Worm (Caenorhabditis elegans): ENCODE results near the gene F09F7.5.

F09F7.5 gene

DNA sequence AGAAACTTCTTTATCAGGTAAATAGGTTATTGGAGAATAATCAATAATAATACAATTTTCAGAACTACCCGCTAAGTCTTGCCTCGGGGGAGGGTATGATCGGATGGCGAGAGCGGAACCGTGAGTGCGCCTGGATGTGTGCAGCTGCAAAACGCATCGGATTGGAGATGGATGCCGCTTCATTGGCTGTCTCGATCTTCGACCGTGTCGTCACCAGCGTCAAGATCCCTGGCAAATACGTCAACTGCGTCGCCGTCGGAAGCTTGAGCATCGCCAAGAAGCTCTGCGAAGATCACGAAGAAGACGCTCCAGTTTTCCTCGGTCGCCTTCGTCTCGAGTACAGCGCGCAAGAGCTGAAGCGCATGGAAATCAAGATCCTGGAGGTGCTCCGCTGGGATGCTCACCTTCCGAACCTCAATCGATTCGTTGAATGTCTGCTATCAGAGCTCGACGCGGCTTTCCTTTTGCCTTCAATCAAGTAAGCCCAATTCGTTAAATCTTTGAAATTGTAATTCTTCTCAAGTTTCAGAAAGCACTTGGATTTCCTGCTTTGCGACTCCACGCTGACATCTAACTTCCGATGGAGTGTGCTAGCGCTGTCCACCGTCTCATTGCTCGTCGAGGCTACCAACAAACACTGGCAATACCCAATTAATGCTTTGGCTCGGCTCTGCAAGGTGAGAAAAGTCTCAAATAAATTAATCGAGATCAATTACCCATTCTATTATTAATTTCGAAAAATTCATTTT, 41.9 kb upstream of the F09F7.5 start:
- TF ChIP-seq hmbx-1 (tag; optimal IDR thresholded peaks at IDR 0.05): no peak
- TF ChIP-seq hnd-1 (tag; optimal IDR thresholded peaks at IDR 0.05): no peak
- TF ChIP-seq scrt-1 (GFP tag; IDR thresholded peaks at IDR 0.05): no peak

DNA sequence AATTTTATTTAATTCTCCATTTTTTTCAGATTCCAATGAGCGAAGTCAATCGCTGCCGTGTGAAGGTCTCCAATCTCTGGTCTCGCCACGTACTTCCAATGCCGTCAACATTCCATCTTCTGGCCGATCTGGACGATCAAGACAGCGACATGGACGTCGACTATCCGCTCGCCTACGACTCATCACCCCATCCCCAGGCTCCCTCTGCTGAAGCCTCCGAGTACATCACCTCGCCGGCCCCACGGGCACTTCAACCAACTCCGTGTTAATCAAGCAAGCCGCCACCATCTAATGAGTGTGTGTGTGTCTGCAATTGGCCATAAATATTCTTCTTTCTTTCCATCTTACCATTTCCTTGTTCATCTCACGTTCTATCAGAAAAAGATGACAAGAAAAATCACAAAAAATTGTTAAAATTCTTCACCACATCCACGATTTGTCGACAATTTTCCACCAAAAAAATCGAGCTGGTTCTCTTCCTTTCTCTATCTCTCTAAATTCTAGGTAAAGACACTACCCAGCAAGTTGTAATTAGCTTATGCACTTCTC, 41.2 kb upstream of the F09F7.5 start:
- TF ChIP-seq hnd-1 (tag; optimal IDR thresholded peaks at IDR 0.05) (no peak), B0310.2 (tag; optimal IDR thresholded peaks at IDR 0.05) (no peak), F13C5.2 (tag; optimal IDR thresholded peaks at IDR 0.05) (no peak), hmbx-1 (tag; optimal IDR thresholded peaks at IDR 0.05) (no peak), pes-1 (GFP tag; IDR thresholded peaks at IDR 0.05) (no peak), ama-1 (optimal IDR thresholded peaks at IDR 0.05) (no peak), flt-1 (GFP tag; IDR thresholded peaks at IDR 0.05) (no peak), ceh-36 (tag; optimal IDR thresholded peaks at IDR 0.05) (no peak)

DNA sequence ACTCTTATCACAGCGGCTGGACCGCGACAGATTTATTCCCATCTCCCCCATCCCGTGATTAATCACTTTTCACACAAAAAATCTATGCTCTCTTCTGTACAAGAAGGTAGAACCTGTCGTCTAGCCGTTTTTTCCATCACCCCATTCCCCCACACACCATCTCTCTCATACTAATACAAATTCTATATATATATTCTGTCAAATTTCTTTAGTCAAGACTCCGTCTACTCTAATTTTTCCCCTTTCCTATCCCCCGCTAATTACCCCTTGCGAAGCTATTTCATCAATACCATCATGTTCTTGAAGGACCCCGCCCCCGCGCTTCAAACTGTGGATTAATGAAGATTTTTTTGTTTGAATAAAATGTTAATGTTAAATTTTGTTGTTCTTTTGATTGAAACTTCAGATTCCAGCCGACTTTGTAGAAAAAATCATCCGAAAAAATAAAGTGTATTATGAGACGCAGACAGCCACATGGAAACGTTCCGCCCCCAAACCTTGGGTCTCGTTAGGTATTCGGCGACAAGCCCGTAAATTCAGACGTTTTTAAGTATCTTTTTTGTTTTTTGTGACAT, 40.7 kb upstream of the F09F7.5 start:
- TF ChIP-seq aly-1 (tag; optimal IDR thresholded peaks at IDR 0.05): no peak
- TF ChIP-seq tbx-37 (GFP tag; conservative IDR thresholded peaks at IDR 0.05): no peak
- no peak for TF ChIP-seq flt-1 (GFP tag; IDR thresholded peaks at IDR 0.05)
- no peak for TF ChIP-seq hmbx-1 (tag; optimal IDR thresholded peaks at IDR 0.05)
- TF ChIP-seq tbx-11 (GFP tag; IDR thresholded peaks at IDR 0.05): no peak

DNA sequence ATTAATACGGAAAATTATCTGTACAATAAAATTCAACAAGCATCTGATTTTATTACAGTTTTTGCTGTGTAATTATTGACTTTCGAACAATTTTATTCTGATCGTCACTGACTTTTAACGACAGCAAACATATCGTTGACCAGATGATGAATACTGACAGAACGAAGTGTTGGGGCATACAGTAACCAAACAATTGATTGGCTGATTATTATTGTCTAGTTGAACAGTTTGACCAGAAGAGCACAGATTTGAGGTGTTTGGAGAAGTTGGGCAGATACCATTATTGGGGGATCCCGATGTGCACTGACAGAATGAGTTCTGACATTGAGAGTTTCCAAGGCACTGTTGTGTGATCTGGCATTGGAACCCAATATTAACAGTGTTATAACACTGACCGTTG, 39.9 kb upstream of the F09F7.5 start:
- no peak for TF ChIP-seq ama-1 (optimal IDR thresholded peaks at IDR 0.05)
- no peak for TF ChIP-seq flt-1 (GFP tag; IDR thresholded peaks at IDR 0.05)
- no peak for TF ChIP-seq B0310.2 (tag; optimal IDR thresholded peaks at IDR 0.05)
- TF ChIP-seq aly-1 (tag; optimal IDR thresholded peaks at IDR 0.05): no peak
- TF ChIP-seq hmg-4 (GFP tag; optimal IDR thresholded peaks at IDR 0.05): no peak
- no peak for TF ChIP-seq tbx-11 (GFP tag; IDR thresholded peaks at IDR 0.05)
- TF ChIP-seq hmbx-1 (tag; optimal IDR thresholded peaks at IDR 0.05): no peak
- no peak for TF ChIP-seq pes-1 (GFP tag; IDR thresholded peaks at IDR 0.05)
- TF ChIP-seq F13C5.2 (tag; optimal IDR thresholded peaks at IDR 0.05): no peak
- TF ChIP-seq sea-1 (GFP tag; conservative IDR thresholded peaks at IDR 0.05): no peak
- TF ChIP-seq hnd-1 (tag; optimal IDR thresholded peaks at IDR 0.05): no peak
- no peak for TF ChIP-seq tbx-37 (GFP tag; conservative IDR thresholded peaks at IDR 0.05)
- TF ChIP-seq scrt-1 (GFP tag; IDR thresholded peaks at IDR 0.05): no peak
- TF ChIP-seq ceh-13 (GFP tag; optimal IDR thresholded peaks at IDR 0.05): no peak

DNA sequence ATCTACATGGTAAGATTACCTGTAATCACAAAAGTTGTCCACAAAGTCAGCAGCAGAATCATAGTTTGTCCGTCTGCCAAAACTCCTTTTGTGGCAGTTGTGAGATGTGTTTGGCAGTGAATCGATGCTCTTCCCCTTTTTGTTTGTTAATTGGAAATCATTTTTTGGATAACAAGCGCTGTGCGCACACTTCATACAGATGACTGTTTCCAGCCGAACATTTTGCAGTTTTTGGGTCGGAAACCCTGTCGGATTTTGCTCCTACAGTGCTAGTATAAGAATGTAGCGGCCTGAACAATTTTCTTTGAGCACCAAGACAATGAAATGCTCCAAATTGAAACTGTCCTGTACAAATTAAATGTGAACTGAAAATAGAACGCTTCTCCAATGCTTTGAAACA, 38.1 kb upstream of the F09F7.5 start, which contains the start of gene D1044.7:
Gene D1044.7 (minus strand): TSS at position 101 of the 400 bp plus-strand sequence.
- no peak for TF ChIP-seq F13C5.2 (tag; optimal IDR thresholded peaks at IDR 0.05)
- TF ChIP-seq ets-7 (tag; optimal IDR thresholded peaks at IDR 0.05): no peak
- no peak for TF ChIP-seq tbx-37 (GFP tag; conservative IDR thresholded peaks at IDR 0.05)
- TF ChIP-seq hmg-4 (GFP tag; optimal IDR thresholded peaks at IDR 0.05): no peak
- TF ChIP-seq ama-1 (optimal IDR thresholded peaks at IDR 0.05): no peak
- TF ChIP-seq flt-1 (GFP tag; IDR thresholded peaks at IDR 0.05): no peak
- no peak for TF ChIP-seq aly-1 (tag; optimal IDR thresholded peaks at IDR 0.05)
- TF ChIP-seq tbx-11 (GFP tag; IDR thresholded peaks at IDR 0.05): no peak
- TF ChIP-seq scrt-1 (GFP tag; IDR thresholded peaks at IDR 0.05): no peak
- no peak for TF ChIP-seq pes-1 (GFP tag; IDR thresholded peaks at IDR 0.05)
- no peak for TF ChIP-seq hnd-1 (tag; optimal IDR thresholded peaks at IDR 0.05)
- TF ChIP-seq B0310.2 (tag; optimal IDR thresholded peaks at IDR 0.05): no peak
- no peak for TF ChIP-seq ceh-13 (GFP tag; optimal IDR thresholded peaks at IDR 0.05)
- TF ChIP-seq sea-1 (GFP tag; conservative IDR thresholded peaks at IDR 0.05): no peak
- no peak for TF ChIP-seq ceh-36 (tag; optimal IDR thresholded peaks at IDR 0.05)
- TF ChIP-seq tra-4 (tag; optimal IDR thresholded peaks at IDR 0.05): no peak
- no peak for TF ChIP-seq hmbx-1 (tag; optimal IDR thresholded peaks at IDR 0.05)

DNA sequence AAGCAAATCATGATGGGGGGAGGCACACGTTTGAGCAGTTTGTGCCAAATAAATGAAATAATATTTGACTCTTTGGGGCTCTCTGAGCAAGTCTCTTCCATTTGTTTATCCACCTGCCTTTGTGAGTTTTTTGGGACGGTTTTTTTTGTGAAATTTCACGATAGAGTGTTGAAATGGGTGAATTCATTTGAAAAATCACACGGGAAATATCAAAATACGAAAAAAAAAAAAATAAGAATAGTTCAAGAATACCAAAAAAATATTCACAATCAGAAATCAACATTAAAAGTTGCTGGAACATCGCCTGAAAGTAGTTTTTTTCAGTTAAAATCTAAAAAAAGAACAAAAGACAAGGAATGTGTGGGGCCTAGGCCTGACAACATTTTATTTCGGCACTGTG, 34.3 kb upstream of the F09F7.5 start, which contains the start of gene pqn-25:
Gene pqn-25 (minus strand): TSS at position 101 of the 400 bp plus-strand sequence.
- TF ChIP-seq scrt-1 (GFP tag; IDR thresholded peaks at IDR 0.05) (no peak), sea-1 (GFP tag; conservative IDR thresholded peaks at IDR 0.05) (no peak)

DNA sequence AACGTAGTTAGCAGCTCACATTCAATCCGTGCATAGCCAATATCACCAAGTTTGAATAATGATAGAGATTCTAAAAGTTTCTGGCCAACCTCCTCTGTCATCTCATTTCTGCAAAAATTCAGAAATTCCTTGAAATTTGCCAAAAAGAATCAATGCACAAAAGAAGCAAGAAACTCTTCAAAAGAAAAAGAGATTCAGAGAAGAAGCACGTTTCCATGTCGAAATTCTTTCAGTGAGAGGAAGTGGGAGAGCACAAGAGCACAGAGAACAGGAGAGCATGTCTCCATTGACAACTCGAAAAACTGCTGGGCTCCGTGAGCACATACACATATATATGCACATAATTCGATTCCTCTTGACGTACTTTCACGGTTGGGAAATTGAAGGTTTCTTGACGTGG, 29.4 kb upstream of the F09F7.5 start, which contains the start of gene nekl-4:
Gene nekl-4 (minus strand): TSS at position 101 of the 400 bp plus-strand sequence.
- TF ChIP-seq hmbx-1 (tag; optimal IDR thresholded peaks at IDR 0.05) (no peak), ama-1 (optimal IDR thresholded peaks at IDR 0.05) (no peak), F13C5.2 (tag; optimal IDR thresholded peaks at IDR 0.05) (no peak), aly-1 (tag; optimal IDR thresholded peaks at IDR 0.05) (no peak), tra-4 (tag; optimal IDR thresholded peaks at IDR 0.05) (no peak), ceh-13 (GFP tag; optimal IDR thresholded peaks at IDR 0.05) (no peak)

DNA sequence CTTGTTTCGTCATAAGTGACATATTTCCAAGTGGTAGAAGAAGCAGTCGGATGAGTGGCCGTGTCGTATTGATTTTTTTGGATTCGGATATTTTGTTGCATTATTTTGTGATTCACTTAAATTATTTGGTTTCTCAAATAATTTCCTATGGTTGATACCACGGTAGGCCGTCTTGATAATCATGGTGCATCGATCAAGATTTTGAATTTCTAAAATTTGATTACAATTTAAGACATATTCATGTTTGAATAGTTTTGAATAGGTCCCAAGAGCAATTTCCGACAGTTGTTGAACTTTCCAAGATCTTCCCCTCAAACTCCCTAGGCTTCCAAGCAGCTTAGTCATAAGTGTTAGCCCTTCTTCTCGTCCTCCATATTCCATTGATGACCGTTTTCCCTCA, 24.9 kb upstream of the F09F7.5 start, which contains the start of gene D1044.4:
Gene D1044.4 (minus strand): TSS at position 101 of the 400 bp plus-strand sequence.
- TF ChIP-seq sea-1 (GFP tag; conservative IDR thresholded peaks at IDR 0.05): no peak
- no peak for TF ChIP-seq B0310.2 (tag; optimal IDR thresholded peaks at IDR 0.05)
- no peak for TF ChIP-seq pes-1 (GFP tag; IDR thresholded peaks at IDR 0.05)
- TF ChIP-seq aly-1 (tag; optimal IDR thresholded peaks at IDR 0.05): no peak

Measured in whole organism, early embryonic.